Fruit fly (Drosophila melanogaster) whole organism, embryonic: ENCODE data around the gene PIG-T.

Experiments
- Abd-B ChIP-seq: fragments of 200-800 bp; sonication (Bioruptor generic); optimal IDR thresholded peaks from 2 replicates; lab custom pipeline; 2018; ENCODE audit warnings: missing biosample characterization, mild to moderate bottlenecking, missing genetic modification characterization, moderate library complexity
- Bteb2 ChIP-seq: fragments of 200-800 bp; sonication (Bioruptor generic); optimal IDR thresholded peaks from 2 replicates; lab custom pipeline; 2016; ENCODE audit warnings: missing biosample characterization, missing genetic modification characterization
- CG10209 ChIP-seq: fragments of 200-800 bp; sonication (Bioruptor generic); optimal IDR thresholded peaks from 3 replicates; lab custom pipeline; 2017; ENCODE audit warnings: missing biosample characterization, mild to moderate bottlenecking, missing genetic modification characterization, missing genetic modification reagents
- CG11247 ChIP-seq: fragments of 200-800 bp; sonication (Bioruptor generic); IDR thresholded peaks from 2 replicates; pipeline ENCODE4 v1.3.6; 2022; ENCODE audit warnings: missing biosample characterization, missing genetic modification characterization
- CG12071 ChIP-seq: fragments of 200-800 bp; sonication (Bioruptor generic); optimal IDR thresholded peaks from 3 replicates; lab custom pipeline; 2018; ENCODE audit warnings: missing biosample characterization, mild to moderate bottlenecking, missing genetic modification characterization
- CG12104 ChIP-seq: fragments of 200-800 bp; sonication (Bioruptor generic); optimal IDR thresholded peaks from 3 replicates; lab custom pipeline; 2016; ENCODE audit warnings: missing biosample characterization, missing genetic modification characterization
- CG12391 ChIP-seq: fragments of 200-800 bp; sonication (Bioruptor generic); optimal IDR thresholded peaks from 3 replicates; lab custom pipeline; 2018; ENCODE audit warnings: missing biosample characterization, mild to moderate bottlenecking, missing genetic modification characterization, moderate library complexity
- CG13424 ChIP-seq: fragments of 200-800 bp; sonication (Bioruptor generic); optimal IDR thresholded peaks from 2 replicates; lab custom pipeline; 2019; ENCODE audit warnings: missing biosample characterization, mild to moderate bottlenecking, missing genetic modification characterization, moderate library complexity
- CG13624 ChIP-seq: fragments of 200-800 bp; sonication (Bioruptor generic); optimal IDR thresholded peaks from 2 replicates; lab custom pipeline; 2016; ENCODE audit warnings: missing biosample characterization, missing genetic modification characterization
- CG13775 ChIP-seq: fragments of 200-800 bp; sonication (Bioruptor generic); optimal IDR thresholded peaks from 3 replicates; lab custom pipeline; 2017; ENCODE audit warnings: missing biosample characterization, mild to moderate bottlenecking, missing genetic modification characterization
- CG15073 ChIP-seq: fragments of 200-800 bp; sonication (Bioruptor generic); optimal IDR thresholded peaks from 2 replicates; lab custom pipeline; 2016; ENCODE audit warnings: missing biosample characterization, missing genetic modification characterization
- CG17385 ChIP-seq: fragments of 200-800 bp; sonication (Bioruptor generic); optimal IDR thresholded peaks from 3 replicates; lab custom pipeline; 2018; ENCODE audit warnings: missing biosample characterization, mild to moderate bottlenecking, missing genetic modification characterization
- CG17612 ChIP-seq: fragments of 200-800 bp; sonication (Bioruptor generic); IDR thresholded peaks from 2 replicates; pipeline ENCODE4 v1.3.6; 2022; ENCODE audit warnings: missing biosample characterization, missing genetic modification characterization
- CG1792 ChIP-seq: fragments of 200-800 bp; sonication (Bioruptor generic); optimal IDR thresholded peaks from 2 replicates; lab custom pipeline; 2016; ENCODE audit warnings: missing biosample characterization, missing genetic modification characterization
- CG2712 ChIP-seq: fragments of 200-800 bp; optimal IDR thresholded peaks from 3 replicates; lab custom pipeline; 2019; ENCODE audit warnings: missing biosample characterization, mild to moderate bottlenecking, missing genetic modification characterization, moderate library complexity
- CG31388 ChIP-seq: fragments of 200-800 bp; sonication (Bioruptor generic); optimal IDR thresholded peaks from 2 replicates; lab custom pipeline; 2016; ENCODE audit warnings: missing biosample characterization, missing genetic modification characterization
- CG3995 ChIP-seq: fragments of 200-800 bp; sonication (Bioruptor generic); optimal IDR thresholded peaks from 3 replicates; lab custom pipeline; 2016; ENCODE audit warnings: missing biosample characterization, missing genetic modification characterization
- CG4404 ChIP-seq: fragments of 200-800 bp; sonication (Bioruptor generic); IDR thresholded peaks from 2 replicates; pipeline ENCODE4 v1.3.6; 2022; ENCODE audit warnings: missing biosample characterization, missing genetic modification characterization
- CG4424 ChIP-seq: fragments of 200-800 bp; sonication (Bioruptor generic); optimal IDR thresholded peaks from 3 replicates; lab custom pipeline; 2016; ENCODE audit warnings: missing biosample characterization, missing genetic modification characterization
- CG4820 ChIP-seq: fragments of 200-800 bp; sonication (Bioruptor generic); optimal IDR thresholded peaks from 3 replicates; lab custom pipeline; 2016; ENCODE audit warnings: missing biosample characterization, missing genetic modification characterization
- CG8281 ChIP-seq: fragments of 200-800 bp; sonication (Bioruptor generic); optimal IDR thresholded peaks from 2 replicates; lab custom pipeline; 2018; ENCODE audit warnings: missing biosample characterization, mild to moderate bottlenecking, missing genetic modification characterization, moderate library complexity
- CG8290 ChIP-seq, 3 experiments: fragments of 200-800 bp; sonication (Bioruptor generic); optimal IDR thresholded peaks; 2 replicates each; lab custom pipeline; 2016 to 2019; ENCODE audit warnings: missing biosample characterization in 3 of 3, missing genetic modification characterization in 3 of 3, mild to moderate bottlenecking in 2 of 3, moderate library complexity in 1 of 3
- CG9215 ChIP-seq: fragments of 200-800 bp; sonication (Bioruptor generic); IDR thresholded peaks from 2 replicates; pipeline ENCODE4 v1.3.6; 2022; ENCODE audit warnings: missing biosample characterization, missing genetic modification characterization
- HLH3B ChIP-seq: fragments of 200-800 bp; sonication (Bioruptor generic); IDR thresholded peaks from 2 replicates; pipeline ENCODE4 v1.3.6; 2022; ENCODE audit warnings: missing biosample characterization, missing genetic modification characterization
- Hand ChIP-seq: fragments of 200-800 bp; sonication (Bioruptor generic); optimal IDR thresholded peaks from 2 replicates; lab custom pipeline; 2017; ENCODE audit warnings: mild to moderate bottlenecking, missing biosample characterization, missing genetic modification reagents, missing genetic modification characterization
- MESR4 ChIP-seq: fragments of 200-800 bp; sonication (Bioruptor generic); optimal IDR thresholded peaks from 2 replicates; lab custom pipeline; 2018; ENCODE audit warnings: missing biosample characterization, mild to moderate bottlenecking, missing genetic modification characterization, moderate library complexity
- Sry-β ChIP-seq: fragments of 200-800 bp; sonication (Bioruptor generic); optimal IDR thresholded peaks from 2 replicates; lab custom pipeline; 2018; ENCODE audit warnings: missing biosample characterization, mild to moderate bottlenecking, missing genetic modification characterization, moderate library complexity
- Xrp1 ChIP-seq: fragments of 200-800 bp; sonication (Bioruptor generic); IDR thresholded peaks from 2 replicates; pipeline ENCODE4 v1.3.6; 2022; ENCODE audit warnings: missing biosample characterization, missing genetic modification characterization
- bowl ChIP-seq: fragments of 200-800 bp; sonication (Bioruptor generic); IDR thresholded peaks from 2 replicates; pipeline ENCODE4 v1.3.6; 2022; ENCODE audit warnings: missing biosample characterization, missing genetic modification characterization
- caup ChIP-seq: fragments of 200-800 bp; sonication (Bioruptor generic); optimal IDR thresholded peaks from 3 replicates; lab custom pipeline; 2017; ENCODE audit warnings: missing biosample characterization, mild to moderate bottlenecking, missing genetic modification characterization, moderate library complexity; ENCODE audit not compliant: severe bottlenecking
- chn ChIP-seq: fragments of 200-800 bp; sonication (Bioruptor generic); optimal IDR thresholded peaks from 2 replicates; lab custom pipeline; 2016; ENCODE audit warnings: missing biosample characterization, missing genetic modification characterization
- ci ChIP-seq: fragments of 200-800 bp; sonication (Bioruptor generic); IDR thresholded peaks from 3 replicates; pipeline ENCODE4 v1.3.6; 2022; ENCODE audit warnings: missing biosample characterization, missing genetic modification characterization
- cwo ChIP-seq: fragments of 200-800 bp; sonication (Bioruptor generic); optimal IDR thresholded peaks from 3 replicates; lab custom pipeline; 2017; ENCODE audit warnings: missing biosample characterization, missing genetic modification characterization, mild to moderate bottlenecking, moderate library complexity, missing genetic modification reagents
- dysf ChIP-seq: fragments of 200-800 bp; sonication (Bioruptor generic); IDR thresholded peaks from 3 replicates; pipeline ENCODE4 v1.3.6; 2022; ENCODE audit warnings: missing biosample characterization, missing genetic modification characterization
- fd102C ChIP-seq: fragments of 200-800 bp; sonication (Bioruptor generic); optimal IDR thresholded peaks from 2 replicates; lab custom pipeline; 2018; ENCODE audit warnings: missing biosample characterization, mild to moderate bottlenecking, missing genetic modification characterization, moderate library complexity
- fd96Cb ChIP-seq: fragments of 200-800 bp; sonication (Bioruptor generic); optimal IDR thresholded peaks from 2 replicates; lab custom pipeline; 2018; ENCODE audit warnings: missing biosample characterization, mild to moderate bottlenecking, missing genetic modification characterization, moderate library complexity
- fru ChIP-seq: fragments of >200 bp; optimal IDR thresholded peaks from 2 replicates; lab custom pipeline; 2017
- insv ChIP-seq, 2 experiments: fragments of 200-800 bp; sonication (Bioruptor generic); optimal IDR thresholded peaks; 3 replicates each; lab custom pipeline; 2016 to 2018; ENCODE audit warnings: missing biosample characterization in 2 of 2, missing genetic modification characterization in 2 of 2
- jigr1 ChIP-seq: fragments of 200-800 bp; sonication (Bioruptor generic); IDR thresholded peaks from 3 replicates; pipeline ENCODE4 v1.3.6; 2022; ENCODE audit warnings: missing biosample characterization, missing genetic modification characterization
- lov ChIP-seq, 2 experiments: fragments of 200-800 bp in 1 of 2; fragments of >200 bp in 1 of 2; sonication (Bioruptor generic) in 1 of 2; IDR thresholded peaks in 1 of 2; optimal IDR thresholded peaks in 1 of 2; 2 replicates in 1 of 2; 3 replicates in 1 of 2; pipeline versions ENCODE4 v1.3.6 to Lab custom; 2017 to 2022; ENCODE audit warnings: missing biosample characterization in 1 of 2, missing genetic modification characterization in 1 of 2
- otp ChIP-seq: fragments of 200-800 bp; sonication (Bioruptor generic); IDR thresholded peaks from 3 replicates; pipeline ENCODE4, ENCODE4 v1.3.6; 2022; ENCODE audit warnings: missing biosample characterization, missing genetic modification characterization
- prd ChIP-seq, 3 experiments: fragments of >200 bp in 2 of 3; fragments of 200-800 bp in 1 of 3; sonication (Bioruptor generic) in 1 of 3; optimal IDR thresholded peaks in 2 of 3; IDR thresholded peaks in 1 of 3; 2 replicates in 2 of 3; 3 replicates in 1 of 3; pipeline versions ENCODE4 v1.3.6 to Lab custom; 2017 to 2022; ENCODE audit warnings: missing biosample characterization in 1 of 3, missing genetic modification characterization in 1 of 3
- sens ChIP-seq: fragments of 200-800 bp; sonication (Bioruptor generic); peaks from one replicate; lab custom pipeline; 2016; ENCODE audit warnings: missing biosample characterization, missing genetic modification characterization
- sqz ChIP-seq: fragments of 200-800 bp; sonication (Bioruptor generic); optimal IDR thresholded peaks from 3 replicates; lab custom pipeline; 2018; ENCODE audit warnings: missing biosample characterization, mild to moderate bottlenecking, missing genetic modification characterization
- ssp ChIP-seq: fragments of 200-800 bp; sonication (Bioruptor generic); IDR thresholded peaks from 2 replicates; pipeline ENCODE4 v1.3.6; 2022; ENCODE audit warnings: missing biosample characterization, missing genetic modification characterization
- tin ChIP-seq: fragments of 200-800 bp; sonication (Bioruptor generic); optimal IDR thresholded peaks from 3 replicates; lab custom pipeline; 2016; ENCODE audit warnings: missing biosample characterization, missing genetic modification characterization
- tll ChIP-seq, 2 experiments: fragments of 200-800 bp in 1 of 2; fragments of >200 bp in 1 of 2; sonication (Bioruptor generic) in 1 of 2; optimal IDR thresholded peaks; 2 replicates each; lab custom pipeline; 2017 to 2019; ENCODE audit warnings: missing biosample characterization in 2 of 2, missing genetic modification characterization in 2 of 2, mild to moderate bottlenecking in 1 of 2, moderate library complexity in 1 of 2
- toy ChIP-seq: fragments of 200-800 bp; sonication (Bioruptor generic); IDR thresholded peaks from 2 replicates; pipeline ENCODE4 v1.3.6; 2022; ENCODE audit warnings: missing biosample characterization, missing genetic modification characterization

PIG-T gene

dm6 chrX:8398177-8399018 lies 8.7 kb downstream of the PIG-T start, which contains the start of gene CG10555 (continued):
- TF ChIP-seq Abd-B (GFP tag; lab: Kevin White, UChicago) (peak; percentile 79), fru (lab: Kevin White, UChicago) (no peak), ci (GFP tag; lab: Robert Waterston, UW) (peak; percentile 93), ssp (GFP tag; lab: Robert Waterston, UW) (peak; percentile 82), dysf (GFP tag; lab: Robert Waterston, UW) (peak; percentile 94), tll (GFP tag; optimal IDR thresholded peaks at IDR 0.05; lab: Kevin White, UChicago) (no peak), CG3995 (peak; percentile 53), tin (peak; percentile 90), Sry-β (GFP tag; lab: Kevin White, UChicago) (peak; percentile 36), CG4404 (GFP tag; lab: Robert Waterston, UW) (peak; percentile 93), otp (GFP tag; lab: Robert Waterston, UW) (peak; percentile 74), CG2712 (peak; percentile 86), MESR4 (no peak), CG13424 (tag; lab: Kevin White, UChicago) (peak; percentile 96), fd102C (no peak), CG8281 (tag; lab: Kevin White, UChicago) (no peak), CG12391 (tag; lab: Kevin White, UChicago) (peak; percentile 86), CG31388 (GFP tag; lab: Kevin White, UChicago) (peak; percentile 43), CG1792 (GFP tag; lab: Kevin White, UChicago) (peak; percentile 99), CG10209 (GFP tag; lab: Kevin White, UChicago) (peak; percentile 82), jigr1 (peak; percentile 72; the same call in 2 of the 3 replicates), CG15073 (GFP tag; lab: Kevin White, UChicago) (peak; percentile 19), Hand (GFP tag; lab: Kevin White, UChicago) (peak; percentile 52), cwo (GFP tag; lab: Kevin White, UChicago) (peak; percentile 36), HLH3B (peak; percentile 86), CG17385 (GFP tag; lab: Kevin White, UChicago) (peak; percentile 8), CG13775 (GFP tag; lab: Kevin White, UChicago) (peak; percentile 94), CG12071 (GFP tag; lab: Kevin White, UChicago) (no peak), fd96Cb (peak; percentile 80), CG9215 (GFP tag; lab: Robert Waterston, UW) (peak; percentile 85), lov (optimal IDR thresholded peaks at IDR 0.05; lab: Kevin White, UChicago) (no peak), lov (GFP tag; IDR thresholded peaks at IDR 0.05; lab: Robert Waterston, UW) (peak; percentile 86), CG17612 (GFP tag; lab: Robert Waterston, UW) (0 out of 2 replicates have a peak, but pooled peaks have one; percentile 43)

dm6 chrX:8396611-8397010 lies 10.5 kb downstream of the PIG-T start:
- TF ChIP-seq prd (optimal IDR thresholded peaks at IDR 0.05; lab: Kevin White, UChicago): no peak
- TF ChIP-seq prd (GFP tag; IDR thresholded peaks at IDR 0.05; lab: Robert Waterston, UW): 0 out of 3 replicates have a peak, but pooled peaks have one; percentile 4
- no peak for TF ChIP-seq insv (GFP tag; optimal IDR thresholded peaks at IDR 0.05; lab: Kevin White, UChicago)
- no peak for TF ChIP-seq CG4820 (GFP tag; lab: Kevin White, UChicago)
- no peak for TF ChIP-seq fd96Cb
- TF ChIP-seq Xrp1: 0 out of 2 replicates have a peak, but pooled peaks have one; percentile 12
- TF ChIP-seq CG31388 (GFP tag; lab: Kevin White, UChicago): no peak
- TF ChIP-seq chn: no peak
- TF ChIP-seq CG4424 (GFP tag; lab: Kevin White, UChicago): no peak
- TF ChIP-seq sqz (GFP tag; lab: Kevin White, UChicago): no peak
- no peak for TF ChIP-seq bowl (GFP tag; lab: Robert Waterston, UW)
- TF ChIP-seq Bteb2 (GFP tag; lab: Kevin White, UChicago): no peak
- no peak for TF ChIP-seq CG8290 (GFP tag; optimal IDR thresholded peaks at IDR 0.05; lab: Kevin White, UChicago)
- no peak for TF ChIP-seq CG8290 (tag; optimal IDR thresholded peaks at IDR 0.05; lab: Kevin White, UChicago)
- TF ChIP-seq CG12104 (GFP tag; lab: Kevin White, UChicago): no peak
- TF ChIP-seq sens (GFP tag; lab: Kevin White, UChicago): peak; percentile 72
- no peak for TF ChIP-seq toy (GFP tag; lab: Robert Waterston, UW)
- TF ChIP-seq caup (GFP tag; lab: Kevin White, UChicago): no peak
- no peak for TF ChIP-seq CG11247
- no peak for TF ChIP-seq CG13624 (GFP tag; lab: Kevin White, UChicago)
- TF ChIP-seq ci (GFP tag; lab: Robert Waterston, UW): peak; percentile 44; the same call in 1 of the 3 replicates
